Fruit fly (Drosophila melanogaster) whole organism, wandering third instar larva: ENCODE results near the gene tok.
A peak's percentile ranks its signal among the peaks of the same experiment; 100 is the strongest.

ENCODE experiments used
- CG32264 ChIP-seq: fragments of 200-800 bp; sonication (Bioruptor generic); optimal IDR thresholded peaks from 2 replicates; lab custom pipeline; 2016; ENCODE audit warnings: missing biosample characterization, missing genetic modification characterization
- Dif ChIP-seq: fragments of 200-275, 200-300 bp; sonication (Bioruptor generic); optimal IDR thresholded peaks from 2 replicates; lab custom pipeline; 2018; ENCODE audit warnings: missing biosample characterization, missing genetic modification characterization; ENCODE audit not compliant: partially characterized antibody
- OdsH ChIP-seq: fragments of 200-800 bp; sonication (Bioruptor generic); optimal IDR thresholded peaks from 2 replicates; lab custom pipeline; 2016; ENCODE audit warnings: missing biosample characterization, mild to moderate bottlenecking, missing genetic modification characterization
- br ChIP-seq: fragments of 200-800 bp; sonication (Bioruptor generic); optimal IDR thresholded peaks from 2 replicates; lab custom pipeline; 2016; ENCODE audit warnings: missing biosample characterization, missing genetic modification characterization
- brk ChIP-seq: fragments of 200-800 bp; sonication (Bioruptor generic); optimal IDR thresholded peaks from 2 replicates; lab custom pipeline; 2016; ENCODE audit warnings: missing biosample characterization, mild to moderate bottlenecking, missing genetic modification characterization
- ey ChIP-seq: fragments of 200-800 bp; sonication (Bioruptor generic); optimal IDR thresholded peaks from 2 replicates; lab custom pipeline; 2016; ENCODE audit warnings: missing biosample characterization, missing genetic modification characterization
- fru ChIP-seq: fragments of 200-800 bp; sonication (Bioruptor generic); optimal IDR thresholded peaks from 3 replicates; lab custom pipeline; 2016; ENCODE audit warnings: missing biosample characterization, mild to moderate bottlenecking, missing genetic modification characterization
- usp ChIP-seq: fragments of >200 bp; optimal IDR thresholded peaks from 2 replicates; lab custom pipeline; 2017; ENCODE audit warnings: missing biosample characterization, missing genetic modification characterization

DNA sequence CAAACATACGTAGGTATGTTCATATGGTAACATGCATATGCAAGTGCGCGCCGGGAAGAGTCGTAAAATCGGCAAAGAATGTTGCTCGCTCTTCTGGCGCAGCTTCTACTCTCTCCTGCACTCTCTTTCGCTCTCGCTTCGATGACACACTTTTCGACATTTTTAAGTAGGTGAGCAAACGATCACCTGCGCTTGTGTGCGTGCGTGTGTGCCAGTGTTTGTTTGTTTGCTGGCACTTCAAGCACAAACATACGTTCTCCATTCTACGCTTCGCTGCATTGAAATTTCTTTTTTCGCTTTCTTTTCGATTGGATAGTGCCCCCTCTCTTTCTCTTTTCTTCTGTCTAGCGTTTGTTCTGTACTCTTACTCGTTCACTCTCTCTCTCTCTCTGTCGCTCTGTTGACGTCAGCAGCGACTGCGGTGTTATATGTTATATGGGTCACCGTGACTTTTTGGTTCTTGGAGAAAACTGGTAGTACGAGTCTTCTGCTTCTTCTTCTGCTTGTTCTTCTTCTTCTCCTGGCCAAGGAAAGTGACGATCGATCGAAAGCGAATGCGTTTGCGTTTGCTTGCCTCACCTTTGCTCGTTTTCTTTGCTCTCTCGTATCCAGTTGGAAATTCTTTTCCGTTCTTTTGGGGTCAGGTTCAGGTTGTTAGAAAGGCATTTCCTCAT is 48.3 kb downstream of the tok start:
- no peak for TF ChIP-seq fru
- TF ChIP-seq usp (GFP tag; lab: Kevin White, UChicago): no peak
- TF ChIP-seq brk (GFP tag; lab: Kevin White, UChicago): no peak
- peak; percentile 64 for TF ChIP-seq Dif
- TF ChIP-seq CG32264: no peak
- TF ChIP-seq ey (GFP tag; lab: Kevin White, UChicago): no peak
- TF ChIP-seq OdsH (GFP tag; lab: Kevin White, UChicago): no peak
- TF ChIP-seq br (GFP tag; lab: Kevin White, UChicago): no peak
